Worm (Caenorhabditis elegans) whole organism, L1 larva: ENCODE data around the gene nra-4.

Experiments used
- C34B4.2 ChIP-seq: sonication (generic microtip); optimal IDR thresholded peaks from 2 replicates; lab custom pipeline; 2017; ENCODE audit warnings: mild to moderate bottlenecking, missing genetic modification characterization, missing compliant biosample characterization
- alr-1 ChIP-seq: fragments of 200-800 bp; sonication (Bioruptor generic); optimal IDR thresholded peaks from 2 replicates; lab custom pipeline; 2018; ENCODE audit warnings: borderline replicate concordance, mild to moderate bottlenecking, missing genetic modification characterization, missing compliant biosample characterization
- ceh-90 ChIP-seq: sonication (generic microtip); optimal IDR thresholded peaks from 2 replicates; lab custom pipeline; 2016; ENCODE audit warnings: missing genetic modification characterization, missing compliant biosample characterization
- efl-1 ChIP-seq, 4 experiments: fragments of 150-350 bp; optimal IDR thresholded peaks in 3 of 4; peaks in 1 of 4; 1 replicate in 1 of 4; 2 replicates in 3 of 4; lab custom pipeline; 2014; ENCODE audit warnings: missing biosample characterization in 2 of 4, missing genetic modification characterization in 2 of 4, missing genetic modification reagents in 2 of 4
- elt-2 ChIP-seq: sonication (generic microtip); optimal IDR thresholded peaks from 2 replicates; lab custom pipeline; 2016; ENCODE audit warnings: missing genetic modification characterization, mild to moderate bottlenecking, inconsistent platforms, missing compliant biosample characterization, missing genetic modification reagents
- fkh-10 ChIP-seq: sonication (generic microtip); optimal IDR thresholded peaks from 2 replicates; lab custom pipeline; 2017; ENCODE audit warnings: missing biosample characterization, missing genetic modification reagents, missing genetic modification characterization
- hlh-17 ChIP-seq: fragments of 200-800 bp; sonication (Bioruptor generic); optimal IDR thresholded peaks from 2 replicates; lab custom pipeline; 2018; ENCODE audit warnings: missing genetic modification characterization, mild to moderate bottlenecking, missing compliant biosample characterization, moderate library complexity, borderline replicate concordance
- lin-13 ChIP-seq: fragments of 150-350 bp; optimal IDR thresholded peaks from 2 replicates; lab custom pipeline; 2014; ENCODE audit warnings: missing biosample characterization, missing genetic modification reagents, missing genetic modification characterization
- lin-39 ChIP-seq: fragments of 150-350 bp; optimal IDR thresholded peaks from 2 replicates; lab custom pipeline; 2014; ENCODE audit warnings: missing biosample characterization, missing genetic modification reagents, missing genetic modification characterization
- mab-9 ChIP-seq: fragments of 200-800 bp; sonication (Bioruptor generic); IDR thresholded peaks from 2 replicates; pipeline ENCODE4 v1.3.6; 2022; ENCODE audit warnings: missing genetic modification reagents, missing genetic modification characterization, missing compliant biosample characterization
- nhr-77 ChIP-seq: fragments of 150-350 bp; optimal IDR thresholded peaks from 2 replicates; lab custom pipeline; 2014; ENCODE audit warnings: missing biosample characterization, missing genetic modification characterization
- nhr-84 ChIP-seq: sonication (generic microtip); optimal IDR thresholded peaks from 2 replicates; lab custom pipeline; 2017; ENCODE audit warnings: missing biosample characterization, missing genetic modification characterization
- nhr-85 ChIP-seq: sonication (generic microtip); peaks from one replicate; lab custom pipeline; 2016; ENCODE audit warnings: missing genetic modification characterization, inconsistent platforms, missing compliant biosample characterization
- rnt-1 ChIP-seq: sonication (generic microtip); optimal IDR thresholded peaks from 2 replicates; lab custom pipeline; 2016; ENCODE audit warnings: mild to moderate bottlenecking, missing genetic modification characterization, moderate library complexity, missing compliant biosample characterization
- skn-1 ChIP-seq: fragments of 150-350 bp; optimal IDR thresholded peaks from 2 replicates; lab custom pipeline; 2014; ENCODE audit warnings: missing biosample characterization, missing genetic modification characterization
- sox-4 ChIP-seq: sonication (generic microtip); optimal IDR thresholded peaks from 2 replicates; lab custom pipeline; 2016; ENCODE audit warnings: missing genetic modification characterization, missing compliant biosample characterization
- sptf-1 ChIP-seq: fragments of 150-350 bp; optimal IDR thresholded peaks from 2 replicates; lab custom pipeline; 2014; ENCODE audit warnings: missing biosample characterization, missing genetic modification characterization
- unc-130 ChIP-seq: fragments of 150-350 bp; optimal IDR thresholded peaks from 2 replicates; lab custom pipeline; 2017; ENCODE audit warnings: missing biosample characterization, missing genetic modification characterization, inconsistent platforms
- xbp-1 ChIP-seq: sonication (generic microtip); optimal IDR thresholded peaks from 2 replicates; lab custom pipeline; 2016; ENCODE audit warnings: missing genetic modification characterization, missing compliant biosample characterization
- zip-4 ChIP-seq: fragments of 200-800 bp; sonication (Bioruptor generic); optimal IDR thresholded peaks from 2 replicates; lab custom pipeline; 2018; ENCODE audit warnings: mild to moderate bottlenecking, missing genetic modification characterization, moderate library complexity, missing compliant biosample characterization
- ztf-11 ChIP-seq, 2 experiments: sonication (generic microtip); optimal IDR thresholded peaks; 2 replicates each; lab custom pipeline; 2016 to 2017; ENCODE audit warnings: missing genetic modification characterization in 2 of 2, missing biosample characterization in 1 of 2, missing compliant biosample characterization in 1 of 2

Gene nra-4

ce11 chrV:1001163-1001562 is 47.2 kb downstream of the nra-4 start:
- TF ChIP-seq ztf-11 (tag; optimal IDR thresholded peaks at IDR 0.05; lab: Kevin White, UChicago), result peak in 1 of 2 experiments; percentile 32
- TF ChIP-seq nhr-84 (tag; lab: Kevin White, UChicago), result no peak

- no peak for TF ChIP-seq xbp-1 (tag; lab: Kevin White, UChicago)
- TF ChIP-seq unc-130 (tag; lab: Kevin White, UChicago), result no peak
- no peak for TF ChIP-seq alr-1 (tag; lab: Kevin White, UChicago)
- TF ChIP-seq skn-1, result no peak
- no peak for TF ChIP-seq nhr-77
- no peak for TF ChIP-seq lin-39 (tag; lab: Kevin White, UChicago)
- no peak for TF ChIP-seq lin-13 (GFP tag; lab: Kevin White, UChicago)
- no peak for TF ChIP-seq ceh-90
- no peak for TF ChIP-seq efl-1 (optimal IDR thresholded peaks at IDR 0.05; lab: Kevin White, UChicago)
- TF ChIP-seq efl-1 (GFP tag; optimal IDR thresholded peaks at IDR 0.05 in 1 of 2; lab: Kevin White, UChicago), result no peak
- TF ChIP-seq sptf-1, result no peak
- no peak for TF ChIP-seq fkh-10
- no peak for TF ChIP-seq zip-4 (GFP tag; lab: Kevin White, UChicago)
- TF ChIP-seq C34B4.2 (tag; lab: Kevin White, UChicago), result no peak
- no peak for TF ChIP-seq hlh-17 (GFP tag; lab: Kevin White, UChicago)
- TF ChIP-seq mab-9 (GFP tag; lab: Robert Waterston, UW), result no peak
- no peak for TF ChIP-seq sox-4
- TF ChIP-seq rnt-1, result no peak
- TF ChIP-seq nhr-85 (tag; lab: Kevin White, UChicago), result no peak
- no peak for TF ChIP-seq elt-2
- TF ChIP-seq, all 84 proteins: peak for 0
Observed at ce11 chrV:995635-996034, 52.7 kb downstream of the nra-4 start.
